Fruit fly (Drosophila melanogaster): ENCODE measurements around the gene mthl11.

dm6 chr3R:10394368-10394770 lies 6.5 kb upstream of the mthl11 start:
- TF ChIP-seq Dif (GFP tag; optimal IDR thresholded peaks at IDR 0.05; ENCODE audit: partially characterized antibody), result no peak
- no peak for TF ChIP-seq usp (GFP tag; optimal IDR thresholded peaks at IDR 0.05)
- no peak for TF ChIP-seq Hr78 (GFP tag; optimal IDR thresholded peaks at IDR 0.05)
- no peak for TF ChIP-seq OdsH (GFP tag; optimal IDR thresholded peaks at IDR 0.05)
- TF ChIP-seq psq (GFP tag; optimal IDR thresholded peaks at IDR 0.05), result no peak
- no peak for TF ChIP-seq Hr83 (GFP tag; optimal IDR thresholded peaks at IDR 0.05; ENCODE audit: poor library complexity, severe bottlenecking)
- no peak for TF ChIP-seq woc (GFP tag; optimal IDR thresholded peaks at IDR 0.05)
- TF ChIP-seq br (GFP tag; optimal IDR thresholded peaks at IDR 0.05), result peak; percentile 28
- TF ChIP-seq Abd-B (GFP tag; optimal IDR thresholded peaks at IDR 0.05), result no peak
